Fruit fly (Drosophila melanogaster) whole organism, embryonic: Measurements from ENCODE around the gene CG5188.

Experiments
- Atf6 ChIP-seq: fragments of 200-800 bp; sonication (Bioruptor generic); IDR thresholded peaks from 2 replicates; pipeline ENCODE4 v1.3.6; 2022; ENCODE audit warnings: missing biosample characterization, missing genetic modification characterization
- BEAF-32 ChIP-seq: fragments of 200-800 bp; sonication (Bioruptor generic); optimal IDR thresholded peaks from 3 replicates; lab custom pipeline; 2017; ENCODE audit warnings: missing biosample characterization, missing genetic modification characterization, mild to moderate bottlenecking, moderate library complexity, missing genetic modification reagents
- Blimp-1 ChIP-seq: fragments of 200-800 bp; sonication (Bioruptor generic); optimal IDR thresholded peaks from 3 replicates; lab custom pipeline; 2018; ENCODE audit warnings: missing biosample characterization, missing genetic modification characterization, mild to moderate bottlenecking, moderate library complexity, missing genetic modification reagents
- CG10209 ChIP-seq: fragments of 200-800 bp; sonication (Bioruptor generic); optimal IDR thresholded peaks from 3 replicates; lab custom pipeline; 2017; ENCODE audit warnings: missing biosample characterization, mild to moderate bottlenecking, missing genetic modification characterization, missing genetic modification reagents
- CG10321 ChIP-seq: fragments of 200-800 bp; sonication (Bioruptor generic); IDR thresholded peaks from 2 replicates; pipeline ENCODE4 v1.3.6; 2022; ENCODE audit warnings: missing biosample characterization, missing genetic modification characterization
- CG11093 ChIP-seq: fragments of 200-800 bp; sonication (Bioruptor generic); IDR thresholded peaks from 3 replicates; pipeline ENCODE4 v1.3.6; 2022; ENCODE audit warnings: missing biosample characterization, missing genetic modification characterization
- CG11560 ChIP-seq: fragments of 200-800 bp; sonication (Bioruptor generic); IDR thresholded peaks from 3 replicates; pipeline ENCODE4 v1.3.6; 2022; ENCODE audit warnings: missing biosample characterization, missing genetic modification characterization
- CG15011 ChIP-seq: fragments of 200-800 bp; sonication (Bioruptor generic); optimal IDR thresholded peaks from 3 replicates; lab custom pipeline; 2018; ENCODE audit warnings: missing biosample characterization, mild to moderate bottlenecking, missing genetic modification characterization
- CG16779 ChIP-seq: fragments of 200-800 bp; sonication (Bioruptor generic); IDR thresholded peaks from 2 replicates; pipeline ENCODE4 v1.3.6; 2022; ENCODE audit warnings: missing biosample characterization, missing genetic modification characterization
- CG17802 ChIP-seq: fragments of 200-800 bp; sonication (Bioruptor generic); optimal IDR thresholded peaks from 2 replicates; lab custom pipeline; 2018; ENCODE audit warnings: missing biosample characterization, mild to moderate bottlenecking, missing genetic modification characterization, moderate library complexity
- CG32767 ChIP-seq: fragments of 200-800 bp; sonication (Bioruptor generic); IDR thresholded peaks from 2 replicates; pipeline ENCODE4 v1.3.6; 2022; ENCODE audit warnings: missing biosample characterization, missing genetic modification characterization
- CG3407 ChIP-seq: fragments of 200-800 bp; sonication (Bioruptor generic); optimal IDR thresholded peaks from 2 replicates; lab custom pipeline; 2018; ENCODE audit warnings: missing biosample characterization, mild to moderate bottlenecking, missing genetic modification characterization
- CG34224 ChIP-seq: fragments of 200-800 bp; sonication (Bioruptor generic); IDR thresholded peaks from 3 replicates; pipeline ENCODE4 v1.3.6; 2022; ENCODE audit warnings: missing biosample characterization, missing genetic modification characterization; ENCODE audit not compliant: partially characterized antibody
- CG34376 ChIP-seq: fragments of 200-800 bp; sonication (Bioruptor generic); optimal IDR thresholded peaks from 2 replicates; lab custom pipeline; 2018; ENCODE audit warnings: missing biosample characterization, mild to moderate bottlenecking, missing genetic modification characterization
- CG4854 ChIP-seq: fragments of 200-800 bp; sonication (Bioruptor generic); optimal IDR thresholded peaks from 2 replicates; lab custom pipeline; 2016; ENCODE audit warnings: missing biosample characterization, missing genetic modification characterization, inconsistent platforms
- CG6254 ChIP-seq: fragments of 200-800 bp; sonication (Bioruptor generic); optimal IDR thresholded peaks from 3 replicates; lab custom pipeline; 2017; ENCODE audit warnings: mild to moderate bottlenecking, missing biosample characterization, missing genetic modification reagents, missing genetic modification characterization
- CG6654 ChIP-seq: fragments of 200-800 bp; sonication (Bioruptor generic); optimal IDR thresholded peaks from 2 replicates; lab custom pipeline; 2017; ENCODE audit warnings: missing biosample characterization, mild to moderate bottlenecking, missing genetic modification characterization
- CG8944 ChIP-seq: fragments of 200-800 bp; sonication (Bioruptor generic); optimal IDR thresholded peaks from 3 replicates; lab custom pipeline; 2016; ENCODE audit warnings: missing biosample characterization, missing genetic modification characterization
- CG9817 ChIP-seq: fragments of 200-800 bp; sonication (Bioruptor generic); optimal IDR thresholded peaks from 2 replicates; lab custom pipeline; 2018; ENCODE audit warnings: missing biosample characterization, mild to moderate bottlenecking, missing genetic modification characterization, moderate library complexity
- HLHmδ ChIP-seq: fragments of 200-800 bp; sonication (Bioruptor generic); optimal IDR thresholded peaks from 2 replicates; lab custom pipeline; 2018; ENCODE audit warnings: missing biosample characterization, mild to moderate bottlenecking, missing genetic modification characterization, moderate library complexity
- Hr51 ChIP-seq, 2 experiments: fragments of 200-800 bp; sonication (Bioruptor generic); optimal IDR thresholded peaks; 2 replicates in 1 of 2; 3 replicates in 1 of 2; lab custom pipeline; 2016 to 2018; ENCODE audit warnings: missing biosample characterization in 2 of 2, missing genetic modification characterization in 2 of 2, mild to moderate bottlenecking in 1 of 2, moderate library complexity in 1 of 2
- Jarid2 ChIP-seq: fragments of 200-800 bp; sonication (Bioruptor generic); optimal IDR thresholded peaks from 3 replicates; lab custom pipeline; 2017; ENCODE audit warnings: mild to moderate bottlenecking, missing biosample characterization, missing genetic modification reagents, missing genetic modification characterization
- NC2α ChIP-seq: fragments of 200-800 bp; sonication (Bioruptor generic); optimal IDR thresholded peaks from 2 replicates; lab custom pipeline; 2016; ENCODE audit warnings: missing biosample characterization, missing genetic modification characterization
- Poxn ChIP-seq: fragments of 200-800 bp; sonication (Bioruptor generic); IDR thresholded peaks from 2 replicates; pipeline ENCODE4 v1.3.6; 2022; ENCODE audit warnings: missing biosample characterization, missing genetic modification characterization
- Ptx1 ChIP-seq: fragments of 200-800 bp; sonication (Bioruptor generic); IDR thresholded peaks from 2 replicates; pipeline ENCODE4 v1.3.6; 2022; ENCODE audit warnings: missing biosample characterization, missing genetic modification characterization
- Sox100B ChIP-seq: fragments of 200-800 bp; sonication (Bioruptor generic); optimal IDR thresholded peaks from 3 replicates; lab custom pipeline; 2018; ENCODE audit warnings: missing biosample characterization, mild to moderate bottlenecking, missing genetic modification characterization
- Taf1 ChIP-seq: fragments of 200-800 bp; sonication (Bioruptor generic); IDR thresholded peaks from 2 replicates; pipeline ENCODE4 v1.3.6; 2022; ENCODE audit warnings: missing biosample characterization, missing genetic modification characterization
- Tbp ChIP-seq: fragments of >200 bp; optimal IDR thresholded peaks from 2 replicates; lab custom pipeline; 2018; ENCODE audit warnings: missing biosample characterization, missing genetic modification characterization
- ara ChIP-seq: fragments of 200-800 bp; sonication (Bioruptor generic); IDR thresholded peaks from 2 replicates; pipeline ENCODE4 v1.3.6; 2022; ENCODE audit warnings: missing biosample characterization, missing genetic modification characterization
- ash1 ChIP-seq: fragments of 200-800 bp; sonication (Bioruptor generic); optimal IDR thresholded peaks from 2 replicates; lab custom pipeline; 2018; ENCODE audit warnings: missing biosample characterization, mild to moderate bottlenecking, missing genetic modification characterization
- bigmax ChIP-seq: fragments of 200-800 bp; sonication (Bioruptor generic); optimal IDR thresholded peaks from 2 replicates; lab custom pipeline; 2018; ENCODE audit warnings: missing biosample characterization, mild to moderate bottlenecking, missing genetic modification characterization
- cato ChIP-seq: fragments of 200-800 bp; sonication (Bioruptor generic); optimal IDR thresholded peaks from 2 replicates; lab custom pipeline; 2016; ENCODE audit warnings: missing biosample characterization, missing genetic modification characterization, borderline replicate concordance
- chm ChIP-seq: fragments of 200-800 bp; sonication (Bioruptor generic); IDR thresholded peaks from 2 replicates; pipeline ENCODE4 v1.3.6; 2022; ENCODE audit warnings: missing biosample characterization, missing genetic modification characterization
- corto ChIP-seq: fragments of 200-800 bp; sonication (Bioruptor generic); optimal IDR thresholded peaks from 2 replicates; lab custom pipeline; 2016; ENCODE audit warnings: missing biosample characterization, mild to moderate bottlenecking, missing genetic modification characterization, moderate library complexity
- crc ChIP-seq: fragments of 200-800 bp; sonication (Bioruptor generic); optimal IDR thresholded peaks from 2 replicates; lab custom pipeline; 2016; ENCODE audit warnings: missing biosample characterization, missing genetic modification characterization
- da ChIP-seq: fragments of 200-800 bp; sonication (Bioruptor generic); optimal IDR thresholded peaks from 2 replicates; lab custom pipeline; 2016; ENCODE audit warnings: missing biosample characterization, missing genetic modification characterization
- dpn ChIP-seq, 2 experiments: fragments of 200-800 bp; sonication (Bioruptor generic); optimal IDR thresholded peaks; 3 replicates each; lab custom pipeline; 2016; ENCODE audit warnings: missing biosample characterization in 2 of 2, missing genetic modification characterization in 2 of 2
- fru ChIP-seq: fragments of >200 bp; optimal IDR thresholded peaks from 2 replicates; lab custom pipeline; 2017
- gro ChIP-seq: fragments of 200-800 bp; sonication (Bioruptor generic); optimal IDR thresholded peaks from 2 replicates; lab custom pipeline; 2016; ENCODE audit warnings: missing biosample characterization, missing genetic modification characterization
- jigr1 ChIP-seq: fragments of 200-800 bp; sonication (Bioruptor generic); IDR thresholded peaks from 3 replicates; pipeline ENCODE4 v1.3.6; 2022; ENCODE audit warnings: missing biosample characterization, missing genetic modification characterization
- mam ChIP-seq: fragments of 200-800 bp; sonication (Bioruptor generic); optimal IDR thresholded peaks from 3 replicates; lab custom pipeline; 2016; ENCODE audit warnings: missing biosample characterization, missing genetic modification characterization
- mirr ChIP-seq: fragments of 200-800 bp; sonication (Bioruptor generic); optimal IDR thresholded peaks from 3 replicates; lab custom pipeline; 2018; ENCODE audit warnings: missing biosample characterization, mild to moderate bottlenecking, missing genetic modification characterization
- p53 ChIP-seq: fragments of 200-800 bp; sonication (Bioruptor generic); optimal IDR thresholded peaks from 2 replicates; lab custom pipeline; 2016; ENCODE audit warnings: missing biosample characterization, missing genetic modification characterization
- ro ChIP-seq: fragments of 200-800 bp; sonication (Bioruptor generic); IDR thresholded peaks from 2 replicates; pipeline ENCODE4 v1.3.6; 2022; ENCODE audit warnings: missing biosample characterization, missing genetic modification characterization
- sim ChIP-seq: fragments of 200-800 bp; sonication (Bioruptor generic); IDR thresholded peaks from 2 replicates; pipeline ENCODE4 v1.3.6; 2022; ENCODE audit warnings: missing biosample characterization, missing genetic modification characterization
- slp2 ChIP-seq: fragments of 200-800 bp; sonication (Bioruptor generic); optimal IDR thresholded peaks from 2 replicates; lab custom pipeline; 2016; ENCODE audit warnings: missing biosample characterization, missing genetic modification characterization
- sob ChIP-seq: fragments of 200-800 bp; sonication (Bioruptor generic); IDR thresholded peaks from 2 replicates; pipeline ENCODE4 v1.3.6; 2022; ENCODE audit warnings: missing biosample characterization, missing genetic modification characterization
- ssp ChIP-seq: fragments of 200-800 bp; sonication (Bioruptor generic); IDR thresholded peaks from 2 replicates; pipeline ENCODE4 v1.3.6; 2022; ENCODE audit warnings: missing biosample characterization, missing genetic modification characterization
- tna ChIP-seq: fragments of 200-800 bp; sonication (Bioruptor generic); IDR thresholded peaks from 2 replicates; pipeline ENCODE4 v1.3.6; 2022; ENCODE audit warnings: missing biosample characterization, missing genetic modification characterization; ENCODE audit not compliant: partially characterized antibody
- zen2 ChIP-seq: fragments of 200-800 bp; sonication (Bioruptor generic); IDR thresholded peaks from 3 replicates; pipeline ENCODE4 v1.3.6; 2022; ENCODE audit warnings: missing biosample characterization, missing genetic modification characterization; ENCODE audit not compliant: partially characterized antibody

CG5188 gene

dm6 chr2L:10386208-10386805, 42.3 kb upstream of the CG5188 start, which contains the start of the genes Cdk1 and mRpS7 (continued):
- TF ChIP-seq da (GFP tag; lab: Kevin White, UChicago) (peak; percentile 34), corto (no peak), cato (peak; percentile 63), mirr (GFP tag; lab: Kevin White, UChicago) (no peak), CG6254 (GFP tag; lab: Kevin White, UChicago) (peak; percentile 38), CG9817 (tag; lab: Kevin White, UChicago) (peak; percentile 68), sim (GFP tag; lab: Robert Waterston, UW) (no peak), ro (GFP tag; lab: Robert Waterston, UW) (no peak), CG8944 (peak; percentile 42), Atf6 (peak; percentile 79), Poxn (0 out of 2 replicates have a peak, but pooled peaks have one; percentile 35), CG6654 (GFP tag; lab: Kevin White, UChicago) (peak; percentile 7), CG34376 (GFP tag; lab: Kevin White, UChicago) (no peak), slp2 (GFP tag; lab: Kevin White, UChicago) (peak; percentile 50), chm (GFP tag; lab: Robert Waterston, UW) (peak; percentile 68), CG34224 (GFP tag; lab: Robert Waterston, UW) (no peak), bigmax (GFP tag; lab: Kevin White, UChicago) (no peak), CG10321 (GFP tag; lab: Robert Waterston, UW) (no peak), CG11093 (GFP tag; lab: Robert Waterston, UW) (0 out of 3 replicates have a peak, but pooled peaks have one; percentile 16), tna (GFP tag; lab: Robert Waterston, UW) (no peak), CG10209 (GFP tag; lab: Kevin White, UChicago) (peak; percentile 68), HLHmδ (GFP tag; lab: Kevin White, UChicago) (no peak), zen2 (GFP tag; lab: Robert Waterston, UW) (no peak), Sox100B (GFP tag; lab: Kevin White, UChicago) (peak; percentile 76), CG11560 (tag; lab: Robert Waterston, UW) (no peak), sob (GFP tag; lab: Robert Waterston, UW) (peak; percentile 54; the same call in 1 of the 2 replicates), ara (GFP tag; lab: Robert Waterston, UW) (no peak), Taf1 (0 out of 2 replicates have a peak, but pooled peaks have one; percentile 37), crc (GFP tag; lab: Kevin White, UChicago) (peak; percentile 10), Tbp (GFP tag; lab: Kevin White, UChicago) (no peak), jigr1 (GFP tag; lab: Robert Waterston, UW) (peak; percentile 65; the same call in 1 of the 3 replicates), fru (lab: Kevin White, UChicago) (no peak), gro (GFP tag; lab: Kevin White, UChicago) (no peak), CG4854 (GFP tag; lab: Kevin White, UChicago) (peak; percentile 40), ash1 (GFP tag; lab: Kevin White, UChicago) (no peak), Blimp-1 (peak; percentile 55), p53 (GFP tag; lab: Kevin White, UChicago) (no peak), Jarid2 (GFP tag; lab: Kevin White, UChicago) (no peak), ssp (GFP tag; lab: Robert Waterston, UW) (peak; percentile 71), Ptx1 (GFP tag; lab: Robert Waterston, UW) (peak; percentile 65), NC2α (GFP tag; lab: Kevin White, UChicago) (no peak), CG3407 (GFP tag; lab: Kevin White, UChicago) (peak; percentile 44), Hr51 (GFP tag; optimal IDR thresholded peaks at IDR 0.05; lab: Kevin White, UChicago) (peak; percentile 4 to 81), CG15011 (GFP tag; lab: Kevin White, UChicago) (peak; percentile 41), dpn (GFP tag; optimal IDR thresholded peaks at IDR 0.05; lab: Kevin White, UChicago) (peak; percentile 29 to 62), CG17802 (peak; percentile 85), mam (GFP tag; lab: Kevin White, UChicago) (peak; percentile 56), BEAF-32 (peak; percentile 33), CG16779 (GFP tag; lab: Robert Waterston, UW) (no peak), CG32767 (peak; percentile 61; the same call in 1 of the 2 replicates)
